Worm (Caenorhabditis elegans) whole organism, L1 larva: ENCODE results near the gene ula-1.
A peak's percentile ranks its signal among the peaks of the same experiment; 100 is the strongest.

Source experiments
- C04F5.9 ChIP-seq: sonication (generic microtip); optimal IDR thresholded peaks from 2 replicates; lab custom pipeline; 2016; ENCODE audit warnings: missing genetic modification characterization, missing compliant biosample characterization
- C16A3.4 ChIP-seq: fragments of 150-350 bp; optimal IDR thresholded peaks from 2 replicates; lab custom pipeline; 2014; ENCODE audit warnings: missing biosample characterization, missing genetic modification characterization
- C34B4.2 ChIP-seq: sonication (generic microtip); optimal IDR thresholded peaks from 2 replicates; lab custom pipeline; 2017; ENCODE audit warnings: mild to moderate bottlenecking, missing genetic modification characterization, missing compliant biosample characterization
- F16B12.6 ChIP-seq: fragments of 150-350 bp; optimal IDR thresholded peaks from 2 replicates; lab custom pipeline; 2014; ENCODE audit warnings: missing biosample characterization, missing genetic modification characterization
- aha-1 ChIP-seq: fragments of 150-350 bp; optimal IDR thresholded peaks from 2 replicates; lab custom pipeline; 2014; ENCODE audit warnings: missing biosample characterization, missing genetic modification characterization
- aly-2 ChIP-seq: fragments of 150-350 bp; optimal IDR thresholded peaks from 2 replicates; lab custom pipeline; 2014; ENCODE audit warnings: missing biosample characterization, missing genetic modification characterization
- ama-1 ChIP-seq: fragments of 150-350 bp; optimal IDR thresholded peaks from 2 replicates; lab custom pipeline; 2014
- blmp-1 ChIP-seq: fragments of 150-350 bp; optimal IDR thresholded peaks from 2 replicates; lab custom pipeline; 2014; ENCODE audit warnings: missing biosample characterization, missing genetic modification characterization
- ceh-82 ChIP-seq, 3 experiments: fragments of 150-350 bp in 1 of 3; sonication (generic microtip) in 2 of 3; optimal IDR thresholded peaks; 2 replicates each; lab custom pipeline; 2014 to 2017; ENCODE audit warnings: missing biosample characterization in 3 of 3, missing genetic modification characterization in 3 of 3
- ceh-88 ChIP-seq: fragments of 200-800 bp; sonication (Bioruptor generic); IDR thresholded peaks from 2 replicates; pipeline ENCODE4 v1.3.6; 2022; ENCODE audit warnings: missing genetic modification characterization, missing compliant biosample characterization
- dpl-1 ChIP-seq, 3 experiments: fragments of 150-350 bp in 2 of 3; sonication (generic microtip) in 1 of 3; optimal IDR thresholded peaks; 2 replicates each; lab custom pipeline; 2014 to 2017; ENCODE audit warnings: missing biosample characterization in 3 of 3, missing genetic modification characterization in 3 of 3, missing genetic modification reagents in 3 of 3
- dsc-1 ChIP-seq: sonication (generic microtip); optimal IDR thresholded peaks from 2 replicates; lab custom pipeline; 2016; ENCODE audit warnings: mild to moderate bottlenecking, missing genetic modification characterization, missing compliant biosample characterization
- efl-1 ChIP-seq, 4 experiments: fragments of 150-350 bp; optimal IDR thresholded peaks in 3 of 4; peaks in 1 of 4; 1 replicate in 1 of 4; 2 replicates in 3 of 4; lab custom pipeline; 2014; ENCODE audit warnings: missing biosample characterization in 2 of 4, missing genetic modification characterization in 2 of 4, missing genetic modification reagents in 2 of 4
- egl-13 ChIP-seq: sonication (generic microtip); optimal IDR thresholded peaks from 2 replicates; lab custom pipeline; 2016; ENCODE audit warnings: missing genotype, missing genetic modification reagents, missing genetic modification characterization, missing compliant biosample characterization
- ets-5 ChIP-seq: fragments of 200-800 bp; sonication (Bioruptor generic); IDR thresholded peaks from 2 replicates; pipeline ENCODE4 v1.3.6; 2022; ENCODE audit warnings: missing genetic modification characterization, missing compliant biosample characterization
- fkh-10 ChIP-seq: sonication (generic microtip); optimal IDR thresholded peaks from 2 replicates; lab custom pipeline; 2017; ENCODE audit warnings: missing biosample characterization, missing genetic modification reagents, missing genetic modification characterization
- fkh-4 ChIP-seq: sonication (generic microtip); optimal IDR thresholded peaks from 2 replicates; lab custom pipeline; 2016; ENCODE audit warnings: missing compliant biosample characterization, missing genetic modification characterization, borderline replicate concordance
- fkh-8 ChIP-seq: sonication (generic microtip); optimal IDR thresholded peaks from 2 replicates; lab custom pipeline; 2016; ENCODE audit warnings: mild to moderate bottlenecking, missing genetic modification characterization, missing compliant biosample characterization
- fos-1 ChIP-seq: fragments of 150-350 bp; optimal IDR thresholded peaks from 2 replicates; lab custom pipeline; 2014; ENCODE audit warnings: missing biosample characterization, missing genetic modification characterization
- hlh-4 ChIP-seq: sonication (generic microtip); optimal IDR thresholded peaks from 2 replicates; lab custom pipeline; 2016; ENCODE audit warnings: mild to moderate bottlenecking, missing genetic modification characterization, missing compliant biosample characterization
- hpl-2 ChIP-seq: fragments of 150-350 bp; optimal IDR thresholded peaks from 2 replicates; lab custom pipeline; 2014; ENCODE audit warnings: missing biosample characterization, missing genetic modification reagents, missing genetic modification characterization
- isw-1 ChIP-seq: fragments of 200-800 bp; sonication (Bioruptor generic); IDR thresholded peaks from 2 replicates; pipeline ENCODE4 v1.3.6; 2022; ENCODE audit warnings: missing genetic modification characterization, missing compliant biosample characterization
- lin-14 ChIP-seq: fragments of 200-800 bp; sonication (Bioruptor generic); optimal IDR thresholded peaks from 2 replicates; lab custom pipeline; 2018; ENCODE audit warnings: mild to moderate bottlenecking, missing genetic modification characterization, moderate library complexity, missing compliant biosample characterization
- lin-15B ChIP-seq: fragments of 150-350 bp; sonication (generic microtip); optimal IDR thresholded peaks from 3 replicates; lab custom pipeline; 2014; ENCODE audit warnings: missing biosample characterization, missing genetic modification characterization
- lin-35 ChIP-seq, 2 experiments: fragments of 150-350 bp; optimal IDR thresholded peaks; 2 replicates each; lab custom pipeline; 2014; ENCODE audit warnings: missing biosample characterization in 2 of 2, missing genetic modification characterization in 2 of 2, missing genetic modification reagents in 2 of 2
- lir-3 ChIP-seq: sonication (generic microtip); optimal IDR thresholded peaks from 2 replicates; lab custom pipeline; 2016; ENCODE audit warnings: mild to moderate bottlenecking, missing genetic modification characterization, moderate library complexity, missing compliant biosample characterization; ENCODE audit not compliant: poor library complexity
- lsy-2 ChIP-seq, 2 experiments: fragments of 150-350 bp; optimal IDR thresholded peaks; 2 replicates each; lab custom pipeline; 2014; ENCODE audit warnings: missing biosample characterization in 2 of 2, missing genetic modification characterization in 2 of 2
- mef-2 ChIP-seq: fragments of 150-350 bp; optimal IDR thresholded peaks from 2 replicates; lab custom pipeline; 2014; ENCODE audit warnings: missing biosample characterization, missing genetic modification characterization
- mep-1 ChIP-seq: fragments of 150-350 bp; optimal IDR thresholded peaks from 2 replicates; lab custom pipeline; 2014; ENCODE audit warnings: missing biosample characterization, missing genetic modification characterization
- nhr-12 ChIP-seq: sonication (generic microtip); optimal IDR thresholded peaks from 2 replicates; lab custom pipeline; 2017; ENCODE audit warnings: missing biosample characterization, missing genetic modification characterization
- nhr-19 ChIP-seq: fragments of 200-800 bp; sonication (Bioruptor generic); conservative IDR thresholded peaks from 2 replicates; pipeline ENCODE4 v1.3.6; 2022; ENCODE audit warnings: missing genetic modification characterization, missing compliant biosample characterization
- nhr-20 ChIP-seq: sonication (generic microtip); optimal IDR thresholded peaks from 2 replicates; lab custom pipeline; 2016; ENCODE audit warnings: mild to moderate bottlenecking, missing genetic modification characterization, missing compliant biosample characterization
- nhr-47 ChIP-seq: sonication (generic microtip); optimal IDR thresholded peaks from 2 replicates; lab custom pipeline; 2016; ENCODE audit warnings: mild to moderate bottlenecking, missing genetic modification characterization, moderate library complexity, missing compliant biosample characterization
- nhr-71 ChIP-seq: sonication (generic microtip); optimal IDR thresholded peaks from 2 replicates; lab custom pipeline; 2016; ENCODE audit warnings: mild to moderate bottlenecking, missing genetic modification characterization, moderate library complexity, missing compliant biosample characterization
- nhr-84 ChIP-seq: sonication (generic microtip); optimal IDR thresholded peaks from 2 replicates; lab custom pipeline; 2017; ENCODE audit warnings: missing biosample characterization, missing genetic modification characterization
- nhr-85 ChIP-seq: sonication (generic microtip); peaks from one replicate; lab custom pipeline; 2016; ENCODE audit warnings: missing genetic modification characterization, inconsistent platforms, missing compliant biosample characterization
- pqm-1 ChIP-seq: sonication (generic microtip); optimal IDR thresholded peaks from 3 replicates; lab custom pipeline; 2017; ENCODE audit warnings: missing biosample characterization, missing genetic modification characterization
- rnt-1 ChIP-seq: sonication (generic microtip); optimal IDR thresholded peaks from 2 replicates; lab custom pipeline; 2016; ENCODE audit warnings: mild to moderate bottlenecking, missing genetic modification characterization, moderate library complexity, missing compliant biosample characterization
- skn-1 ChIP-seq: fragments of 150-350 bp; optimal IDR thresholded peaks from 2 replicates; lab custom pipeline; 2014; ENCODE audit warnings: missing biosample characterization, missing genetic modification characterization
- snpc-4 ChIP-seq: fragments of 150-350 bp; optimal IDR thresholded peaks from 2 replicates; lab custom pipeline; 2014; ENCODE audit warnings: missing biosample characterization, missing genetic modification characterization
- snu-23 ChIP-seq: sonication (generic microtip); optimal IDR thresholded peaks from 2 replicates; lab custom pipeline; 2016; ENCODE audit warnings: missing genetic modification characterization, missing compliant biosample characterization
- swsn-7 ChIP-seq: sonication (generic microtip); optimal IDR thresholded peaks from 2 replicates; lab custom pipeline; 2016; ENCODE audit warnings: missing genetic modification characterization, missing compliant biosample characterization
- tbx-2 ChIP-seq: sonication (generic microtip); optimal IDR thresholded peaks from 2 replicates; lab custom pipeline; 2016; ENCODE audit warnings: missing genetic modification characterization, missing compliant biosample characterization
- unc-130 ChIP-seq: fragments of 150-350 bp; optimal IDR thresholded peaks from 2 replicates; lab custom pipeline; 2017; ENCODE audit warnings: missing biosample characterization, missing genetic modification characterization, inconsistent platforms
- unc-30 ChIP-seq: sonication (generic microtip); optimal IDR thresholded peaks from 2 replicates; lab custom pipeline; 2017; ENCODE audit warnings: missing biosample characterization, missing genetic modification characterization
- unc-86 ChIP-seq: sonication (generic microtip); optimal IDR thresholded peaks from 2 replicates; lab custom pipeline; 2016; ENCODE audit warnings: missing genetic modification characterization, missing compliant biosample characterization
- vab-15 ChIP-seq: sonication (generic microtip); optimal IDR thresholded peaks from 2 replicates; lab custom pipeline; 2017; ENCODE audit warnings: missing genotype, mild to moderate bottlenecking, missing genetic modification characterization, missing compliant biosample characterization
- xbp-1 ChIP-seq: sonication (generic microtip); optimal IDR thresholded peaks from 2 replicates; lab custom pipeline; 2016; ENCODE audit warnings: missing genetic modification characterization, missing compliant biosample characterization
- zag-1 ChIP-seq: fragments of 150-350 bp; optimal IDR thresholded peaks from 2 replicates; lab custom pipeline; 2014; ENCODE audit warnings: missing biosample characterization, missing genetic modification characterization
- zip-4 ChIP-seq: fragments of 200-800 bp; sonication (Bioruptor generic); optimal IDR thresholded peaks from 2 replicates; lab custom pipeline; 2018; ENCODE audit warnings: mild to moderate bottlenecking, missing genetic modification characterization, moderate library complexity, missing compliant biosample characterization

Gene ula-1

DNA sequence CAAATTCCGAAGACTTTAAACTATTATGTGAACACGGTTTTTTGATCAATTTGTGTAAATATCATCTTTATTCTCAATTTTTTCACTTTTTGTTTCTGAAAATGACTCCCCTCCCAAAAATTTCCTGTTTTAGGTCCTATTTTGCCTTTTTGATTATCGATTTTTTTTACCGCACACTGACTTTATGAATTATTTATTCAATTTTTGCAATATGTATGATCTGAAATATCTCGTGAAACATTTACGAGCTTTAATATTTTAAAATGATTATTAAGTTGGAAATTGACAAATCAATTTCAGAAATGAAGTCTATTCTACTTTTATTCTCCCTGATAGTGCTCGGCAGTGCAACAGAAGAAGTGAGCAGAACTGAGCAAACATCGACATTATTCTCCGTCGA lies 40.7 kb downstream of the ula-1 start, which contains the start of gene C35D10.1:
Gene C35D10.1, plus strand, starts transcription at position 301 of the 400 bp plus-strand sequence.
- TF ChIP-seq ama-1 (lab: Kevin White, UChicago) (no peak), hlh-4 (tag; lab: Kevin White, UChicago) (no peak), efl-1 (optimal IDR thresholded peaks at IDR 0.05; lab: Kevin White, UChicago) (no peak), efl-1 (GFP tag; optimal IDR thresholded peaks at IDR 0.05 in 1 of 2; lab: Kevin White, UChicago) (peak in 1 of 2 experiments; percentile 74)

ce11 chrIII:4878281-4878680 lies 41.8 kb downstream of the ula-1 start, which contains the start of the genes tost-1 and arx-6:
Gene tost-1 (minus strand): TSS chrIII:4878311.
Gene arx-6 (plus strand): TSS chrIII:4878658.
- TF ChIP-seq egl-13 (tag; lab: Kevin White, UChicago) (no peak), snu-23 (GFP tag; lab: Kevin White, UChicago) (peak; percentile 62), nhr-19 (GFP tag; lab: Robert Waterston, UW) (peak; percentile 20; the same call in 1 of the 2 replicates), xbp-1 (tag; lab: Kevin White, UChicago) (peak; percentile 36), lsy-2 (tag; optimal IDR thresholded peaks at IDR 0.05; lab: Kevin White, UChicago) (peak; percentile 42 to 73), efl-1 (optimal IDR thresholded peaks at IDR 0.05; lab: Kevin White, UChicago) (peak; percentile 90 to 96), efl-1 (GFP tag; optimal IDR thresholded peaks at IDR 0.05 in 1 of 2; lab: Kevin White, UChicago) (peak; percentile 90 to 99), dpl-1 (GFP tag; optimal IDR thresholded peaks at IDR 0.05; lab: Kevin White, UChicago) (peak; percentile 84 to 92 (median 89)), fkh-10 (no peak), nhr-85 (tag; lab: Kevin White, UChicago) (no peak), isw-1 (no peak), lin-15B (tag; lab: Kevin White, UChicago) (peak; percentile 51), ceh-82 (tag; optimal IDR thresholded peaks at IDR 0.05; lab: Kevin White, UChicago) (peak in 2 of 3 experiments; percentile 2 to 30), dsc-1 (tag; lab: Kevin White, UChicago) (no peak), vab-15 (tag; lab: Kevin White, UChicago) (no peak), skn-1 (tag; lab: Kevin White, UChicago) (peak; percentile 69), nhr-84 (tag; lab: Kevin White, UChicago) (no peak), nhr-47 (peak; percentile 48), tbx-2 (tag; lab: Kevin White, UChicago) (peak; percentile 27), lin-35 (GFP tag; optimal IDR thresholded peaks at IDR 0.05; lab: Kevin White, UChicago) (peak; percentile 85 to 94), C04F5.9 (tag; lab: Kevin White, UChicago) (peak; percentile 5), ets-5 (GFP tag; lab: Robert Waterston, UW) (no peak), blmp-1 (tag; lab: Kevin White, UChicago) (peak; percentile 46), nhr-71 (tag; lab: Kevin White, UChicago) (peak; percentile 51), fkh-4 (tag; lab: Kevin White, UChicago) (no peak), unc-130 (no peak), aly-2 (tag; lab: Kevin White, UChicago) (no peak), fkh-8 (tag; lab: Kevin White, UChicago) (peak; percentile 16), F16B12.6 (peak; percentile 4), rnt-1 (peak; percentile 41), zag-1 (tag; lab: Kevin White, UChicago) (no peak), fos-1 (tag; lab: Kevin White, UChicago) (peak; percentile 38), snpc-4 (no peak), nhr-20 (tag; lab: Kevin White, UChicago) (peak; percentile 36), C16A3.4 (tag; lab: Kevin White, UChicago) (peak; percentile 57), C34B4.2 (tag; lab: Kevin White, UChicago) (no peak), lin-14 (GFP tag; lab: Kevin White, UChicago) (peak; percentile 18), swsn-7 (tag; lab: Kevin White, UChicago) (peak; percentile 23), mep-1 (tag; lab: Kevin White, UChicago) (peak; percentile 39)

- no peak for TF ChIP-seq hpl-2 (GFP tag; lab: Kevin White, UChicago)
- no peak for TF ChIP-seq zip-4 (GFP tag; lab: Kevin White, UChicago)
- TF ChIP-seq mep-1 (tag; lab: Kevin White, UChicago) = peak; percentile 38
- peak; percentile 50 for TF ChIP-seq unc-86 (tag; lab: Kevin White, UChicago)
- no peak for TF ChIP-seq ceh-88 (GFP tag; lab: Robert Waterston, UW)
- TF ChIP-seq tbx-2 (tag; lab: Kevin White, UChicago) = no peak
- peak in 1 of 3 experiments; percentile 40 for TF ChIP-seq dpl-1 (GFP tag; optimal IDR thresholded peaks at IDR 0.05; lab: Kevin White, UChicago)
- TF ChIP-seq lir-3 (tag; lab: Kevin White, UChicago) = no peak
- no peak for TF ChIP-seq pqm-1 (tag; lab: Kevin White, UChicago)
- TF ChIP-seq blmp-1 (tag; lab: Kevin White, UChicago) = no peak
- peak; percentile 47 for TF ChIP-seq egl-13 (tag; lab: Kevin White, UChicago)
- no peak for TF ChIP-seq nhr-12 (tag; lab: Kevin White, UChicago)
- no peak for TF ChIP-seq mef-2 (tag; lab: Kevin White, UChicago)
- TF ChIP-seq unc-30 (tag; lab: Kevin White, UChicago) = no peak
- TF ChIP-seq efl-1 (optimal IDR thresholded peaks at IDR 0.05; lab: Kevin White, UChicago) = peak; percentile 2 to 34
- TF ChIP-seq efl-1 (GFP tag; optimal IDR thresholded peaks at IDR 0.05 in 1 of 2; lab: Kevin White, UChicago) = peak in 1 of 2 experiments; percentile 62
- no peak for TF ChIP-seq aly-2 (tag; lab: Kevin White, UChicago)
- no peak for TF ChIP-seq aha-1 (tag; lab: Kevin White, UChicago)
Observed at ce11 chrIII:4875663-4876062, 44.5 kb downstream of the ula-1 start.
